Fruit fly (Drosophila melanogaster): ENCODE measurements around the gene CG2129.

The CG2129 gene

DNA sequence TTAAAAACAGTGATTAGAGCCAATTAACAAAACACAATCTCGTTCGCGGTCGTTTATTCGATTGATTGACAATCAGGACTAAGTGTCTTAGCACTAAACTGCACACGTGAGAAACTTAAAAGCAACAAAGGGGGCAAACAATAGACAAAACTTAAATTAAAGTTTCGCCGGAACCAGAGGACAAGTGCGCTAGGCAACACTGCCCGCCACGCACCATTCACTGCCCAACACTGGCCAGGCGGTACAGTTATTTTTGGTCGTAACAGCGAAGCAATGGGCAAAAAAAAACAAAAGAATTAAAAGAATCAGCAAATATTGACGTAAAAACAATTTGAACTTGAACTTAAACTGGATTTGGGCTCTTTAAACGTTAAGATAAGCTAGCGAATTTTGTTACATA is 8.4 kb upstream of the CG2129 start:
- TF ChIP-seq br (GFP tag; optimal IDR thresholded peaks at IDR 0.05) (no peak), Vsx2 (GFP tag; optimal IDR thresholded peaks at IDR 0.05; ENCODE audit: partially characterized antibody) (no peak), Rel (GFP tag; optimal IDR thresholded peaks at IDR 0.05) (no peak), Rel (tag; optimal IDR thresholded peaks at IDR 0.05) (no peak), OdsH (GFP tag; optimal IDR thresholded peaks at IDR 0.05) (no peak), HLH106 (tag; optimal IDR thresholded peaks at IDR 0.05) (no peak), Dfd (GFP tag; optimal IDR thresholded peaks at IDR 0.05) (no peak), woc (GFP tag; optimal IDR thresholded peaks at IDR 0.05) (no peak), dmrt93B (GFP tag; optimal IDR thresholded peaks at IDR 0.05) (no peak), Mio (GFP tag; optimal IDR thresholded peaks at IDR 0.05) (no peak), GATAd (GFP tag; optimal IDR thresholded peaks at IDR 0.05) (no peak), dsf (GFP tag; optimal IDR thresholded peaks at IDR 0.05; ENCODE audit: borderline replicate concordance) (no peak), sv (GFP tag; optimal IDR thresholded peaks at IDR 0.05) (no peak), CG9705 (GFP tag; optimal IDR thresholded peaks at IDR 0.05) (no peak), Hr78 (GFP tag; optimal IDR thresholded peaks at IDR 0.05) (no peak), psq (GFP tag; optimal IDR thresholded peaks at IDR 0.05) (no peak), CrebA (GFP tag; optimal IDR thresholded peaks at IDR 0.05; ENCODE audit: borderline replicate concordance) (no peak), tai (GFP tag; optimal IDR thresholded peaks at IDR 0.05) (no peak), sage (GFP tag; optimal IDR thresholded peaks at IDR 0.05) (no peak), foxo (GFP tag; optimal IDR thresholded peaks at IDR 0.05) (no peak)

DNA sequence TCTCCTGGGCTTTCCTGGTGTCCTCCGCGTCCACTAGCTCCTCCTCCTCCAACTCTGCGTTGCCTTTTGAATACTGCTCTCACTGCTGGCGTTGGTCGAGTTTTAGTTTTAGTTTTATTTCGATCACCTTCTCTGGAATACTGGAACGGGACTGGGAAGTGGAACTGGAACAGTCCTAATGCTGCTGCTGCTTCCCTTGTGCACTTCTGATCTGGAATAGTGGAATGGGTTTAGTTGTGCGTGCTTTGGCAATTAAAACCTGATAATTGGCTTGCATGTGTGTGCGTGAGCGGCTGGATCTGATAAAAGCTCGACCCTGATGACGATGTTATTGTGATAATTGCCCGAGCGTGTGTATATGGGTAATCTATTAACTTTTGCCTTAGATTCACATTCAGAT is 4.9 kb upstream of the CG2129 start:
- TF ChIP-seq HLH106 (tag; optimal IDR thresholded peaks at IDR 0.05): no peak
- TF ChIP-seq woc (GFP tag; optimal IDR thresholded peaks at IDR 0.05): no peak
- no peak for TF ChIP-seq Myc (optimal IDR thresholded peaks at IDR 0.05)
- no peak for TF ChIP-seq Hr78 (GFP tag; optimal IDR thresholded peaks at IDR 0.05)
- no peak for TF ChIP-seq Abd-B (GFP tag; optimal IDR thresholded peaks at IDR 0.05)
- no peak for TF ChIP-seq Rel (GFP tag; optimal IDR thresholded peaks at IDR 0.05)
- TF ChIP-seq Rel (tag; optimal IDR thresholded peaks at IDR 0.05): no peak
- TF ChIP-seq dsf (GFP tag; optimal IDR thresholded peaks at IDR 0.05; ENCODE audit: borderline replicate concordance): no peak

DNA sequence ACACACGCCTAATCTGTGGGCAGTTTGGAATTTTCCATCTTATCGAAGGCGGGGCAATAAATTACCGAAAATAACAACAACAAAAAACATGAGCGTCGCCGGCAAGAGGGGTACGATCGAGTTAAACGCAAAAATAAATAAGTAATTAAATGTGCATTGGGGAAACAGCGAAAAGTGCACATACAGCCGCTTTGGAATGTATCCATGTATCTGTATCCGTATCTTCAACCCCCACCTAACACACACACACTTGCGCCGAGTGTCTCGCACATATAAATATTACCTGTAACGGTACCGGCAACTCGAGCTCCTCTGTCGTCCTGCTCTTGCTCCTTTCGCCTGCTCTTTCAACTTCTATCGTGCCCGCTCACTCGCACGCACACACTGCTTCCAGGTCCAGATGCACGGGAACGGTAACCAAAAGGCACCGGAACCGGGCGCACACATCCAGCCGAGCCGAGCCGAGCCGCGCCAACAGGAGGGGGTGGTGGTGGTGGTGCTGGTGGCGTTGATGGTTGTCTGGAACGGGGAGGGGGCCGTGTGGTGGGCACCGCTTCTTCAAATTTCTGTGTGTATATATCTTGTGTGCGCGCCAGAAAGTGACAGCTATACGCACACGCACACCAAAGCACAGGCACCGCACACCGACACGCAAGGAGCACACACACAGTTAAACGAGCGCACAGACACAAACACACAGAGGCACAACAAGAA is 4.1 kb upstream of the CG2129 start:
- TF ChIP-seq tai (GFP tag; optimal IDR thresholded peaks at IDR 0.05): no peak
- peak; percentile 52 for TF ChIP-seq Dif (GFP tag; optimal IDR thresholded peaks at IDR 0.05; ENCODE audit: partially characterized antibody)
- no peak for TF ChIP-seq br (GFP tag; optimal IDR thresholded peaks at IDR 0.05)
- TF ChIP-seq foxo (GFP tag; optimal IDR thresholded peaks at IDR 0.05): peak in 1 of 2 experiments; percentile 67
- no peak for TF ChIP-seq Rel (GFP tag; optimal IDR thresholded peaks at IDR 0.05)
- TF ChIP-seq Rel (tag; optimal IDR thresholded peaks at IDR 0.05): peak; percentile 34
- TF ChIP-seq OdsH (GFP tag; optimal IDR thresholded peaks at IDR 0.05): peak; percentile 47
- no peak for TF ChIP-seq dl (GFP tag; optimal IDR thresholded peaks at IDR 0.05; ENCODE audit: insufficient read depth in 1 of 2, partially characterized antibody in 2 of 2)
- TF ChIP-seq dmrt93B (GFP tag; optimal IDR thresholded peaks at IDR 0.05): no peak
- TF ChIP-seq Dfd (GFP tag; optimal IDR thresholded peaks at IDR 0.05): no peak
- peak; percentile 63 for TF ChIP-seq ey (GFP tag; optimal IDR thresholded peaks at IDR 0.05)
- peak; percentile 49 for TF ChIP-seq Hr78 (GFP tag; optimal IDR thresholded peaks at IDR 0.05)
- no peak for TF ChIP-seq Vsx2 (GFP tag; optimal IDR thresholded peaks at IDR 0.05; ENCODE audit: partially characterized antibody)
- peak; percentile 95 for TF ChIP-seq N (GFP tag; optimal IDR thresholded peaks at IDR 0.05)
- TF ChIP-seq Hr83 (GFP tag; optimal IDR thresholded peaks at IDR 0.05; ENCODE audit: poor library complexity, severe bottlenecking): peak; percentile 89
- TF ChIP-seq woc (GFP tag; optimal IDR thresholded peaks at IDR 0.05): peak; percentile 11
- no peak for TF ChIP-seq jim (GFP tag; optimal IDR thresholded peaks at IDR 0.05)
- no peak for TF ChIP-seq Mio (GFP tag; optimal IDR thresholded peaks at IDR 0.05)
- TF ChIP-seq CG9705 (GFP tag; optimal IDR thresholded peaks at IDR 0.05): peak; percentile 39
- TF ChIP-seq rgr (GFP tag; optimal IDR thresholded peaks at IDR 0.05): peak; percentile 72
- no peak for TF ChIP-seq GATAd (GFP tag; optimal IDR thresholded peaks at IDR 0.05)
- TF ChIP-seq psq (GFP tag; optimal IDR thresholded peaks at IDR 0.05): peak; percentile 29
- TF ChIP-seq lola (GFP tag; optimal IDR thresholded peaks at IDR 0.05): no peak
- peak; percentile 25 for TF ChIP-seq Jra (GFP tag; optimal IDR thresholded peaks at IDR 0.05)
- TF ChIP-seq sv (GFP tag; optimal IDR thresholded peaks at IDR 0.05): no peak
- peak; percentile 63 for TF ChIP-seq Abd-B (GFP tag; optimal IDR thresholded peaks at IDR 0.05)
- TF ChIP-seq dsf (GFP tag; optimal IDR thresholded peaks at IDR 0.05; ENCODE audit: borderline replicate concordance): no peak
- TF ChIP-seq Hnf4 (GFP tag; optimal IDR thresholded peaks at IDR 0.05): peak; percentile 40
- TF ChIP-seq Sp1 (GFP tag; optimal IDR thresholded peaks at IDR 0.05): peak; percentile 65
- no peak for TF ChIP-seq CrebA (GFP tag; optimal IDR thresholded peaks at IDR 0.05; ENCODE audit: borderline replicate concordance)
- no peak for TF ChIP-seq brk (GFP tag; optimal IDR thresholded peaks at IDR 0.05)
- peak; percentile 19 for TF ChIP-seq sage (GFP tag; optimal IDR thresholded peaks at IDR 0.05)
- peak; percentile 67 for TF ChIP-seq h (GFP tag; optimal IDR thresholded peaks at IDR 0.05)
- no peak for TF ChIP-seq CG32264 (GFP tag; optimal IDR thresholded peaks at IDR 0.05)
- TF ChIP-seq pan (optimal IDR thresholded peaks at IDR 0.05): no peak
- no peak for TF ChIP-seq usp (GFP tag; optimal IDR thresholded peaks at IDR 0.05)
- peak; percentile 38 for TF ChIP-seq HLH106 (tag; optimal IDR thresholded peaks at IDR 0.05)
- no peak for TF ChIP-seq Myc (optimal IDR thresholded peaks at IDR 0.05)
- peak; percentile 61 for TF ChIP-seq fru (GFP tag; optimal IDR thresholded peaks at IDR 0.05)
